Worm (Caenorhabditis elegans) whole organism, L3 larva: ENCODE results near the gene ceh-24.

Source experiments
- R02D3.7 ChIP-seq: fragments of 150-350 bp; optimal IDR thresholded peaks from 2 replicates; lab custom pipeline; 2014; ENCODE audit warnings: missing biosample characterization, missing genetic modification characterization
- ceh-28 ChIP-seq: fragments of 150-350 bp; optimal IDR thresholded peaks from 2 replicates; lab custom pipeline; 2014; ENCODE audit warnings: missing biosample characterization, missing genetic modification reagents, missing genetic modification characterization
- daf-12 ChIP-seq: fragments of 150-350 bp; optimal IDR thresholded peaks from 2 replicates; lab custom pipeline; 2014; ENCODE audit warnings: missing biosample characterization, missing genetic modification reagents, missing genetic modification characterization
- eor-1 ChIP-seq, 2 experiments: fragments of 150-350 bp; optimal IDR thresholded peaks; 2 replicates each; lab custom pipeline; 2014 to 2018; ENCODE audit warnings: missing biosample characterization in 2 of 2, missing genetic modification characterization in 2 of 2
- fkh-10 ChIP-seq: sonication (generic microtip); optimal IDR thresholded peaks from 2 replicates; lab custom pipeline; 2017; ENCODE audit warnings: missing biosample characterization, missing genetic modification reagents, missing genetic modification characterization
- nhr-11 ChIP-seq: fragments of 150-350 bp; optimal IDR thresholded peaks from 2 replicates; lab custom pipeline; 2014; ENCODE audit warnings: missing biosample characterization, missing genetic modification characterization
- nhr-77 ChIP-seq: fragments of 150-350 bp; optimal IDR thresholded peaks from 2 replicates; lab custom pipeline; 2014; ENCODE audit warnings: missing biosample characterization, missing genetic modification characterization
- sea-2 ChIP-seq: fragments of 150-350 bp; sonication (generic microtip); optimal IDR thresholded peaks from 4 replicates; lab custom pipeline; 2014; ENCODE audit warnings: missing biosample characterization, missing genetic modification reagents, missing genetic modification characterization
- skn-1 ChIP-seq: fragments of 150-350 bp; optimal IDR thresholded peaks from 2 replicates; lab custom pipeline; 2014; ENCODE audit warnings: missing biosample characterization, missing genetic modification characterization
- unc-62 ChIP-seq: fragments of 150-350 bp; sonication (generic microtip); optimal IDR thresholded peaks from 4 replicates; lab custom pipeline; 2014; ENCODE audit warnings: missing biosample characterization, missing genetic modification reagents, missing genetic modification characterization
- zag-1 ChIP-seq: fragments of 150-350 bp; optimal IDR thresholded peaks from 2 replicates; lab custom pipeline; 2014; ENCODE audit warnings: missing biosample characterization, missing genetic modification characterization
- ztf-11 ChIP-seq: fragments of 150-350 bp; optimal IDR thresholded peaks from 2 replicates; lab custom pipeline; 2014; ENCODE audit warnings: missing biosample characterization, missing genetic modification characterization
- ztf-4 ChIP-seq: fragments of 150-350 bp; optimal IDR thresholded peaks from 2 replicates; lab custom pipeline; 2014; ENCODE audit warnings: missing biosample characterization, missing genetic modification characterization

ce11 chrV:13816877-13817276 is 3.8 kb downstream of the ceh-24 start, which contains the start of gene F55B12.2:
- TF ChIP-seq ztf-11 (tag; lab: Kevin White, UChicago): no peak
- no peak for TF ChIP-seq skn-1
- TF ChIP-seq nhr-77: no peak
- TF ChIP-seq unc-62 (GFP tag; lab: Kevin White, UChicago): no peak
- no peak for TF ChIP-seq eor-1 (tag; optimal IDR thresholded peaks at IDR 0.05; lab: Kevin White, UChicago)
- no peak for TF ChIP-seq ceh-28
- TF ChIP-seq R02D3.7: no peak
- TF ChIP-seq nhr-11 (tag; lab: Kevin White, UChicago): no peak
- TF ChIP-seq daf-12: no peak
- no peak for TF ChIP-seq zag-1
- no peak for TF ChIP-seq ztf-4 (tag; lab: Kevin White, UChicago)
- TF ChIP-seq fkh-10 (GFP tag; lab: Kevin White, UChicago): no peak
- no peak for TF ChIP-seq sea-2 (GFP tag; lab: Kevin White, UChicago)
